Worm (Caenorhabditis elegans): Measurements from ENCODE around the gene srw-22.
"Not testable (repeated sequence)": the region's sequence is repeated elsewhere in the genome, so short reads cannot be mapped to it uniquely, and the experiment has no call there.

srw-22 gene

DNA sequence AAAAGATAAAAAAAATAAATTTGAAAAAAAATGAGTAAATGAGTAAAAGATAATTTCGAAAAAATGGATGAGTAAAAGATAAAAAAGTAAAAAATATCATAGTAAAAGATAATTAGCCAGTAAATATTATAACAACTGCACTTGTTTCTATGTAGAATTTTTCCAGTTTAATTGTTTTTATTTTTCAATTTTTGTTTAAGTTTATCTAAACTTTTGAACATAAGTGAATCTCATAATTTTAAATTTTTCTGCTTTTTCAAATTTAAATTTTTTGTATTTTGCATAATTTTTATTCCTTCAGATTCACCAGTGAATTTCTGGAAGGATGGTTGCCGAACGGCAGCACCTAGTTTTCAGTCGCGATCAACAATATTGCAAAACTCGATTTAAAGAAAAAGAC lies 27.1 kb upstream of the srw-22 start, which contains the start of gene chil-12:
Gene chil-12 (plus strand): TSS at position 301 of the 400 bp plus-strand sequence.
- TF ChIP-seq ham-2 (GFP tag; optimal IDR thresholded peaks at IDR 0.05) (no peak), ceh-39 (tag; optimal IDR thresholded peaks at IDR 0.05) (no peak), ceh-83 (GFP tag; optimal IDR thresholded peaks at IDR 0.05) (no peak), ceh-43 (GFP tag; optimal IDR thresholded peaks at IDR 0.05) (no peak), nhr-2 (tag; optimal IDR thresholded peaks at IDR 0.05) (no peak), pha-4 (tag; optimal IDR thresholded peaks at IDR 0.05) (no peak)

DNA sequence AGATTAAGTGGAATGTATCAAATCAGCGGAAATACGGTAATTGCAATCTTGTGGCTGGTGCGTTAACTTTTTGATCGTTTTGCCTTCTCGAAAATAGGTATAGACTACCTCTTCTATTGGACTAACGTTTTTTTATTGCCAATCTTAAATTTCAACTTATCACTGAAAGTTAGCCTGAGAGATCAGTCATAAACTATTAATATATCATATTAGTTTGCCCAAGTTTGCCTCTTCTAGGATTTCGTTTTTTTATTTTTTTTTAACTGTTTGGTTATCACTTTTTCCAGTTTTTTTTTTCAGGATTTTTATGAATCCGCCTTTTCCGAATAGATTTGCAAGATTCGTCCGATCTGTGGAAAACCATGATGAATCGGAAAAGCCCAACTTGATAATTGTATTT lies 23.9 kb upstream of the srw-22 start, which contains the start of gene kin-30:
Gene kin-30 (plus strand): TSS at position 301 of the 400 bp plus-strand sequence.
- TF ChIP-seq drap-1 (GFP tag; optimal IDR thresholded peaks at IDR 0.05), result no peak

DNA sequence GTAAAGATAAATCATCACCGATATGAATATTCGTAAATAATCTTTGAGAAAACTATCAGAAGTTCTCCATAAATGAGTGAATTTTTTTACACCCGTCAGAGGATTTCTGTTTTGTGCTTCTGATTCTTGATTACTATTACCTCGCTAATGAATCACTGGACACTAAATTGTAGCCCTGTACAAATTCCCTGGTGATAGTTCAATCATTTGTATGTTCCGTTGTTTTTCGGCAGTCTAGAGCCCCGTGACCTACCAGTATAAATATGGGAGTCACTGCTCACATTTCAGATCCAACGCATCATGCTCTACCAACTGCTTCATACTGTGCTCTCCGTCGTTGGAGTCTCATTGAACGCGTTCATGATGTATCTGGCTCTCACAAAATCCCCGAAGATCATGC lies 18.1 kb upstream of the srw-22 start, which contains the start of gene srd-28:
Gene srd-28 (plus strand): TSS at position 301 of the 400 bp plus-strand sequence.
- not testable (repeated sequence) for TF ChIP-seq nhr-28, nhr-76, ztf-11 (tag; optimal IDR thresholded peaks at IDR 0.05)

DNA sequence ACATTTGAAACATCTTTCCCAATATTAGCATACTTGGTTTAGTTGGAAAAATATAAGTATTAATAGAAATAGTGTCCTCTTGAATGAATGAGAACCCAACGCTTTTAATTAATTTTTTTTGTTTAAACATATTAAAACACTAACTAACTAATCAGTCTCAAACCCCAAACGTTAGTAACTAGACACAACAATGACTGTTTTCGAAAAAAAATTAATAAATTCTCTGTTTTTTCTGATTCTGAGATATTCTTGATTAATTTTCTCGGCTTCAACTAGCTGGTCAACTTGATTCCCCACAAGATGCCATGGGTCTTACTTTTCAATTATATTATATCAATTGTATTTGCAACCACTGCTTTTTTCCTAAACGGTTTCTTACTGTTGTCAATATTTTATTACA lies 16.3 kb upstream of the srw-22 start, which contains the start of gene srbc-76:
Gene srbc-76 (plus strand): TSS at position 301 of the 400 bp plus-strand sequence.
- no peak for TF ChIP-seq ceh-83 (GFP tag; optimal IDR thresholded peaks at IDR 0.05)
- no peak for TF ChIP-seq cnd-1 (tag; optimal IDR thresholded peaks at IDR 0.05)
- TF ChIP-seq snpc-4 (tag; optimal IDR thresholded peaks at IDR 0.05), result no peak
- TF ChIP-seq mab-5 (tag; optimal IDR thresholded peaks at IDR 0.05), result no peak

DNA sequence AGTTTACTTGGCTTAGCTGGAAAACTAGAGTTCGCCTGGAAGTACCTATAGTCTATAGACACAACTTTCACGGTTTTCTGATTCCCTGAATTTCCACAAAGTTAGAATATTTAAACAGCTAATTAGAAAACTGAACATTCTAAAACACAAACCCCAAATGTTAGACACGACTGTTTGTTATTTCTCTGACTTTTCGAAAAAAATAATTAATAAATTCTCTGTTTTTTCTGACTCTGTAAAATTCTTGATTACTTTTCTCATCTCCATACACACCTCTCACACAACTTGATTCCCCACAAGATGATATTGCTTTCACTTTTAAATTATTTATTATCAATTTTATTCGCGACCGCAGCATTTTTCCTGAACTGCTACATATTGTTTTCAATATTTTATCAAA lies 14.9 kb upstream of the srw-22 start, which contains the start of gene srbc-75:
Gene srbc-75 (plus strand): TSS at position 301 of the 400 bp plus-strand sequence.
- TF ChIP-seq unc-120 (tag; optimal IDR thresholded peaks at IDR 0.05; ENCODE audit: poor library complexity, severe bottlenecking) (no peak), sptf-1 (tag; optimal IDR thresholded peaks at IDR 0.05) (no peak), ham-2 (GFP tag; optimal IDR thresholded peaks at IDR 0.05) (no peak), mep-1 (tag; optimal IDR thresholded peaks at IDR 0.05) (no peak), nhr-2 (tag; optimal IDR thresholded peaks at IDR 0.05) (no peak), ceh-39 (tag; optimal IDR thresholded peaks at IDR 0.05) (no peak), nhr-76 (tag; optimal IDR thresholded peaks at IDR 0.05) (no peak), zip-8 (tag; optimal IDR thresholded peaks at IDR 0.05) (no peak), bed-3 (GFP tag; optimal IDR thresholded peaks at IDR 0.05) (no peak), lin-32 (GFP tag; optimal IDR thresholded peaks at IDR 0.05) (no peak), ztf-11 (tag; optimal IDR thresholded peaks at IDR 0.05) (no peak), nhr-28 (tag; optimal IDR thresholded peaks at IDR 0.05) (no peak), snpc-4 (tag; optimal IDR thresholded peaks at IDR 0.05) (no peak)

DNA sequence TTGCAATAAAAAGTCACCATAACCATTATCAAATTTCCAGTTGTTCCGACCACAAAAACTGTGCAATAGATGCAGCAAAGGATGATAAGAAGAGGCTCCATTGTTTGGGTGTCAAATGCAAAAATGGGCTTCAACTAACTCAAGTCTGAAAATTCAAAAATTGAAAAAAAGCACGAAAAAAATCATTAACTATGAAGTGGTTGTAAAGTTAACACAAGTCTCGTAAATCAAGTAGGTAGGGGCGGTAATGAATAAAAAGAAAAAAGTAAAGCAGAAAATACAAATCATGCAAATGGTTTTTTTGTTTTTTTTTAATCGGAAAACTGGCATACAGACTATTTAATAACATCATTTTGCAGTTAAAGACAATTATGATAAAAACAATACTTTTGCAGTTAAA lies 11.7 kb upstream of the srw-22 start, which contains the start of gene srsx-39:
Gene srsx-39 (minus strand): TSS at position 101 of the 400 bp plus-strand sequence.
- not testable (repeated sequence) for TF ChIP-seq tbx-8 (GFP tag; optimal IDR thresholded peaks at IDR 0.05); bed-3 (GFP tag; optimal IDR thresholded peaks at IDR 0.05); lsy-2 (tag; optimal IDR thresholded peaks at IDR 0.05)

DNA sequence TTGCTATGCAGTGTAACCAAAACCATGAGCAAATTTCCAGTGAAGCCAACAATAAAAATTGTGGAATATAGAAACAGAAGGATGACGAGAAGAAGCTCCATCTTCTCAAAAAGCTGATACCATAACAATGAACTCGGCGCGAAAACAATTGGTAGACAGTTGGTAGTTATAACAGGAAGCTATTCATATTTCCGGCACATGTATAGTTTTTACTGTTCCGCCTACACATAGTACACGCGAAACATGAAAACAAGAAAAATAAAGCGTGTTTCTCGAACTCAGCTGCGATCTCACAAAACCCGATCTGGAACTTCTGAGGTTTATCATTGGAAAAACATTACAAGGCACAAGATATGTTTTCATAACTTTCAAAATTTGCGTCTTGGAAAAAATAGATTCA lies 9.4 kb upstream of the srw-22 start, which contains the start of gene srsx-37:
Gene srsx-37 (minus strand): TSS at position 101 of the 400 bp plus-strand sequence.
- TF ChIP-seq unc-62 (GFP tag; optimal IDR thresholded peaks at IDR 0.05) (no peak), elt-3 (tag; optimal IDR thresholded peaks at IDR 0.05) (no peak), ceh-43 (GFP tag; optimal IDR thresholded peaks at IDR 0.05) (no peak), mls-2 (tag; optimal IDR thresholded peaks at IDR 0.05) (no peak), M03D4.4 (tag; optimal IDR thresholded peaks at IDR 0.05) (no peak)

DNA sequence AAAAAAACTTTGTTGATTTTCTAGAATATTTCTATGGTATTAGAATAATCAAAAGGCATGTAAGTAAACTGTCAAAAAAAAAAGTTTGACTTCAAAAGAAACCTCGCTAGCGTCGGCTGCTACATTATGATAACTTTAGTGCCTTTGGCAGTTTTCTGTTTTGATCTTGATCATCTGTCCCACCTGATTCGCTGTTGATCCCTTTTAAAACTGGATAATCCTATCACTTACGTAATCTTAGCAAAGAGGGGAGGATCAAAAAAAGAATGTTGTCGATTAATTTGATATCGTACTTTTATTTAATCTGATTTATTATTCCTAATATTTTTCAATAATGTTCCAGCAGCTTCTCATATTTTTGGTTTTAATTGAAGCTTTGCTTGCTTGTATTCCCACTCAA lies 8.5 kb upstream of the srw-22 start, which contains the start of gene M01B2.8:
Gene M01B2.8 (plus strand): TSS at position 301 of the 400 bp plus-strand sequence.
- no peak for TF ChIP-seq drap-1 (GFP tag; optimal IDR thresholded peaks at IDR 0.05)
- no peak for TF ChIP-seq lin-32 (GFP tag; optimal IDR thresholded peaks at IDR 0.05)
- no peak for TF ChIP-seq mls-2 (tag; optimal IDR thresholded peaks at IDR 0.05)

Data from whole organism, mixed stage, embryonic.